Fruit fly (Drosophila melanogaster): ENCODE results near the gene CG5149.

DNA sequence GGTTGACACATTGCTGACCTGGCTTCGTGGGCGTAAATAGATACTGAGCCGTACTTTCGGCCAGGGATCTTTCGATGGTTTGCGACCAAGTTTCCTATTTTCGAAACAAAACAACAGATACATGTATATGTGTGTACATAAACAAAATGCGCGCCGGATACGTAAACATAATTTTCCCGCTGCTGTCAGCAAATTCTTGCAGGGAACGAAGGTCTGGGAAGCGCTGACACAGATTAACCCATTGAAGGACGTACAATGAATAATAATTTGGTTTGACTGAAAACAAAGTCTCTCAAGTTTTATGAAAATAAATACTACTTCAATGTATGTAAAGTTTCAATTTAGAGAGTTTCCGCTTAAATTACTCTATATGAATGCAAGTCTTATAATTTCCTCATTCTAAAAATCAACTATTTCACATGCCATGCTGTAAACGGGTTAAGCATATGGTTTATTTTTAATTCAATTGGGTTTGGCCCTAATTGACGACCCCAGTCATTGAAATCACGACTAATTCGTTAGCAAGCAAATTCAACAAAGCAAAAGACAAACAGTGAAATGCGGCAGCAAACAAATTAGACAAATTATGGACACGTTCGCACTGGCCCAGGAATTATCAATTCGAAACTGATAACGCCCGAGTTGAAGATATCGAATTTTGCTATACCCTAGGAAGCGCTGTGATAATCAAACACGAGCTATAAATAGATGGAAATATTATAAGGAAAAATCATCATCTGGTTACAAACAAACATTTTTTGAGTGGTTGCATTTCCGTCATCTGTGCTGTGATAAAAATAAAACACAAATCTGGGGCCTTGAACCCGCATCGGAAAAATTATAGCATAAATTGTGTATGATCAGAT, 1.3 kb downstream of the CG5149 start:
- TF ChIP-seq CG17359 (tag; optimal IDR thresholded peaks at IDR 0.05) (no peak), CG10431 (GFP tag; optimal IDR thresholded peaks at IDR 0.05) (no peak), CG15011 (GFP tag; optimal IDR thresholded peaks at IDR 0.05) (no peak), Gug (GFP tag; IDR thresholded peaks at IDR 0.05) (no peak), tna (GFP tag; IDR thresholded peaks at IDR 0.05; ENCODE audit: partially characterized antibody) (no peak), sens (GFP tag) (peak; percentile 2), seq (GFP tag; IDR thresholded peaks at IDR 0.05) (no peak)

All from whole organism, embryonic.